Fruit fly (Drosophila melanogaster): ENCODE results near the gene Pdp1.
A peak's percentile ranks its signal among the peaks of the same experiment; 100 is the strongest.

Gene Pdp1

dm6 chr3L:7850771-7851358, 16.3 kb downstream of the Pdp1 start (continued):
- TF ChIP-seq lmd (GFP tag; IDR thresholded peaks at IDR 0.05) (peak; percentile 88), tio (GFP tag; optimal IDR thresholded peaks at IDR 0.05) (peak; percentile 82), CG17361 (GFP tag; IDR thresholded peaks at IDR 0.05) (peak; percentile 88), chm (GFP tag; IDR thresholded peaks at IDR 0.05) (peak; percentile 66; the same call in 1 of the 2 replicates), CG10267 (tag; optimal IDR thresholded peaks at IDR 0.05) (peak; percentile 81), CG17328 (GFP tag; IDR thresholded peaks at IDR 0.05) (peak; percentile 79), CG18011 (GFP tag; optimal IDR thresholded peaks at IDR 0.05) (peak; percentile 54), CG10147 (GFP tag; optimal IDR thresholded peaks at IDR 0.05) (peak; percentile 89), CG4730 (GFP tag; IDR thresholded peaks at IDR 0.05) (peak; percentile 81), chif (GFP tag; optimal IDR thresholded peaks at IDR 0.05) (peak; percentile 88), Lim3 (GFP tag; IDR thresholded peaks at IDR 0.05) (0 out of 2 replicates have a peak, but pooled peaks have one; percentile 49), dpn (GFP tag; optimal IDR thresholded peaks at IDR 0.05) (peak; percentile 89), stwl (tag; optimal IDR thresholded peaks at IDR 0.05) (no peak), Doc2 (GFP tag; IDR thresholded peaks at IDR 0.05) (0 out of 2 replicates have a peak, but pooled peaks have one; percentile 35), ap (GFP tag; IDR thresholded peaks at IDR 0.05) (peak; percentile 36; the same call in 1 of the 2 replicates), da (GFP tag; optimal IDR thresholded peaks at IDR 0.05) (peak; percentile 74), MTF-1 (GFP tag; optimal IDR thresholded peaks at IDR 0.05; ENCODE audit: borderline replicate concordance) (peak; percentile 54), H15 (GFP tag; IDR thresholded peaks at IDR 0.05) (peak; percentile 87), Tbp (GFP tag; optimal IDR thresholded peaks at IDR 0.05) (no peak), Mes4 (GFP tag; optimal IDR thresholded peaks at IDR 0.05) (peak; percentile 74), slp2 (GFP tag; optimal IDR thresholded peaks at IDR 0.05) (peak; percentile 87), CG7745 (tag; optimal IDR thresholded peaks at IDR 0.05) (peak; percentile 1), CG6791 (GFP tag; IDR thresholded peaks at IDR 0.05; ENCODE audit: partially characterized antibody) (no peak), CG14965 (GFP tag; optimal IDR thresholded peaks at IDR 0.05; ENCODE audit: borderline replicate concordance) (peak; percentile 63), Hand (GFP tag; optimal IDR thresholded peaks at IDR 0.05) (peak; percentile 83), CG14441 (GFP tag; IDR thresholded peaks at IDR 0.05) (peak; percentile 93), hth (optimal IDR thresholded peaks at IDR 0.05) (no peak), pzg (GFP tag; optimal IDR thresholded peaks at IDR 0.05) (peak; percentile 2), btn (GFP tag; optimal IDR thresholded peaks at IDR 0.05) (peak; percentile 72), CG30431 (GFP tag; optimal IDR thresholded peaks at IDR 0.05) (peak; percentile 56), CG14014 (GFP tag; IDR thresholded peaks at IDR 0.05) (peak; percentile 84), Dfd (GFP tag; optimal IDR thresholded peaks at IDR 0.05) (no peak), Asciz (GFP tag; optimal IDR thresholded peaks at IDR 0.05) (peak; percentile 82), scrt (GFP tag; optimal IDR thresholded peaks at IDR 0.05) (peak; percentile 84), insv (GFP tag; optimal IDR thresholded peaks at IDR 0.05) (peak in 1 of 2 experiments; percentile 21), CG15696 (tag; optimal IDR thresholded peaks at IDR 0.05) (peak; percentile 55), CrebB (tag; optimal IDR thresholded peaks at IDR 0.05) (peak; percentile 80), ash1 (GFP tag; optimal IDR thresholded peaks at IDR 0.05) (peak; percentile 61), pita (GFP tag; optimal IDR thresholded peaks at IDR 0.05) (no peak), Elba2 (GFP tag; optimal IDR thresholded peaks at IDR 0.05) (no peak), h (optimal IDR thresholded peaks at IDR 0.05) (no peak), wek (GFP tag; optimal IDR thresholded peaks at IDR 0.05) (peak; percentile 9), CG31441 (GFP tag; IDR thresholded peaks at IDR 0.05) (peak; percentile 88), toy (GFP tag; IDR thresholded peaks at IDR 0.05) (peak; percentile 74), Stat92E (GFP tag; optimal IDR thresholded peaks at IDR 0.05) (peak in 1 of 3 experiments; percentile 32), Dip3 (GFP tag; optimal IDR thresholded peaks at IDR 0.05) (peak; percentile 81), Gug (GFP tag; IDR thresholded peaks at IDR 0.05) (peak; percentile 64; the same call in 3 of the 4 replicates), CG8388 (GFP tag; optimal IDR thresholded peaks at IDR 0.05) (peak; percentile 82), luna (GFP tag; optimal IDR thresholded peaks at IDR 0.05) (peak; percentile 81), pb (GFP tag; optimal IDR thresholded peaks at IDR 0.05) (peak; percentile 59)
